Worm (Caenorhabditis elegans) whole organism, mixed stage, embryonic: Measurements from ENCODE around the gene sdz-27.
A peak's percentile ranks its signal among the peaks of the same experiment; 100 is the strongest.
"Not testable (repeated sequence)": the region's sequence is repeated elsewhere in the genome, so short reads cannot be mapped to it uniquely, and the experiment has no call there.

ENCODE experiments used
- M03D4.4 ChIP-seq: sonication (generic microtip); optimal IDR thresholded peaks from 2 replicates; lab custom pipeline; 2017; ENCODE audit warnings: mild to moderate bottlenecking, missing genetic modification characterization, missing compliant biosample characterization
- bed-3 ChIP-seq: fragments of 200-800 bp; sonication (Bioruptor generic); optimal IDR thresholded peaks from 3 replicates; lab custom pipeline; 2018; ENCODE audit warnings: mild to moderate bottlenecking, missing genetic modification characterization, moderate library complexity, missing compliant biosample characterization
- blmp-1 ChIP-seq: fragments of 150-350 bp; optimal IDR thresholded peaks from 2 replicates; lab custom pipeline; 2014; ENCODE audit warnings: missing biosample characterization, missing genetic modification characterization
- ceh-39 ChIP-seq: fragments of 150-350 bp; optimal IDR thresholded peaks from 2 replicates; lab custom pipeline; 2014; ENCODE audit warnings: missing biosample characterization, missing genetic modification characterization
- ceh-83 ChIP-seq: fragments of 200-800 bp; sonication (Bioruptor generic); optimal IDR thresholded peaks from 2 replicates; lab custom pipeline; 2018; ENCODE audit warnings: mild to moderate bottlenecking, missing genetic modification characterization, missing compliant biosample characterization
- ces-1 ChIP-seq: fragments of 150-350 bp; optimal IDR thresholded peaks from 2 replicates; lab custom pipeline; 2014; ENCODE audit warnings: missing biosample characterization, missing genetic modification reagents, missing genetic modification characterization
- cnd-1 ChIP-seq: fragments of 200-800 bp; sonication (Bioruptor generic); optimal IDR thresholded peaks from 2 replicates; lab custom pipeline; 2018; ENCODE audit warnings: mild to moderate bottlenecking, missing genetic modification characterization, missing compliant biosample characterization
- drap-1 ChIP-seq: fragments of 200-800 bp; sonication (Bioruptor generic); optimal IDR thresholded peaks from 3 replicates; lab custom pipeline; 2018; ENCODE audit warnings: mild to moderate bottlenecking, missing genetic modification characterization, missing compliant biosample characterization
- elt-3 ChIP-seq: fragments of 150-350 bp; optimal IDR thresholded peaks from 2 replicates; lab custom pipeline; 2014; ENCODE audit warnings: missing biosample characterization, missing genetic modification characterization
- flh-1 ChIP-seq: fragments of 200-800 bp; sonication (Bioruptor generic); optimal IDR thresholded peaks from 2 replicates; lab custom pipeline; 2018; ENCODE audit warnings: mild to moderate bottlenecking, missing genetic modification characterization, moderate library complexity, missing compliant biosample characterization
- hlh-1 ChIP-seq: fragments of 150-350 bp; optimal IDR thresholded peaks from 2 replicates; lab custom pipeline; 2014; ENCODE audit warnings: missing biosample characterization, missing genetic modification reagents, missing genetic modification characterization
- lin-13 ChIP-seq: fragments of 150-350 bp; optimal IDR thresholded peaks from 2 replicates; lab custom pipeline; 2014; ENCODE audit warnings: missing biosample characterization, missing genetic modification characterization
- lsy-2 ChIP-seq: fragments of 150-350 bp; optimal IDR thresholded peaks from 2 replicates; lab custom pipeline; 2014; ENCODE audit warnings: missing biosample characterization, missing genetic modification characterization
- mab-5 ChIP-seq: fragments of 150-350 bp; optimal IDR thresholded peaks from 2 replicates; lab custom pipeline; 2014; ENCODE audit warnings: missing biosample characterization, missing genetic modification characterization
- nhr-12 ChIP-seq: fragments of 150-350 bp; optimal IDR thresholded peaks from 2 replicates; lab custom pipeline; 2014; ENCODE audit warnings: missing biosample characterization, missing genetic modification characterization
- nhr-2 ChIP-seq: fragments of 150-350 bp; optimal IDR thresholded peaks from 2 replicates; lab custom pipeline; 2014; ENCODE audit warnings: missing biosample characterization, missing genetic modification characterization
- nhr-237 ChIP-seq: fragments of 150-350 bp; optimal IDR thresholded peaks from 2 replicates; lab custom pipeline; 2014; ENCODE audit warnings: missing biosample characterization, missing genetic modification characterization
- pha-4 ChIP-seq: fragments of 150-350 bp; optimal IDR thresholded peaks from 2 replicates; lab custom pipeline; 2018; ENCODE audit warnings: missing biosample characterization, missing genetic modification reagents, missing genetic modification characterization
- sem-2 ChIP-seq: fragments of 200-800 bp; sonication (Bioruptor generic); optimal IDR thresholded peaks from 2 replicates; lab custom pipeline; 2018; ENCODE audit warnings: mild to moderate bottlenecking, missing genetic modification characterization, missing compliant biosample characterization
- snpc-4 ChIP-seq: fragments of 150-350 bp; optimal IDR thresholded peaks from 2 replicates; lab custom pipeline; 2014; ENCODE audit warnings: missing biosample characterization, missing genetic modification characterization
- sptf-1 ChIP-seq: sonication (generic microtip); optimal IDR thresholded peaks from 2 replicates; lab custom pipeline; 2017; ENCODE audit warnings: mild to moderate bottlenecking, missing genetic modification characterization, moderate library complexity, missing compliant biosample characterization
- tbx-8 ChIP-seq: fragments of 200-800 bp; sonication (Bioruptor generic); optimal IDR thresholded peaks from 2 replicates; lab custom pipeline; 2018; ENCODE audit warnings: mild to moderate bottlenecking, missing genetic modification characterization, moderate library complexity, missing compliant biosample characterization
- unc-120 ChIP-seq: sonication (generic microtip); optimal IDR thresholded peaks from 2 replicates; lab custom pipeline; 2017; ENCODE audit warnings: missing genetic modification characterization, missing compliant biosample characterization; ENCODE audit not compliant: poor library complexity, severe bottlenecking
- unc-62 ChIP-seq: fragments of 150-350 bp; optimal IDR thresholded peaks from 2 replicates; lab custom pipeline; 2014; ENCODE audit warnings: missing biosample characterization, missing genetic modification reagents, missing genetic modification characterization
- zip-8 ChIP-seq: fragments of 150-350 bp; optimal IDR thresholded peaks from 2 replicates; lab custom pipeline; 2014; ENCODE audit warnings: missing biosample characterization, missing genetic modification characterization
- ztf-11 ChIP-seq: fragments of 150-350 bp; optimal IDR thresholded peaks from 2 replicates; lab custom pipeline; 2014; ENCODE audit warnings: missing biosample characterization, missing genetic modification characterization

The sdz-27 gene

DNA sequence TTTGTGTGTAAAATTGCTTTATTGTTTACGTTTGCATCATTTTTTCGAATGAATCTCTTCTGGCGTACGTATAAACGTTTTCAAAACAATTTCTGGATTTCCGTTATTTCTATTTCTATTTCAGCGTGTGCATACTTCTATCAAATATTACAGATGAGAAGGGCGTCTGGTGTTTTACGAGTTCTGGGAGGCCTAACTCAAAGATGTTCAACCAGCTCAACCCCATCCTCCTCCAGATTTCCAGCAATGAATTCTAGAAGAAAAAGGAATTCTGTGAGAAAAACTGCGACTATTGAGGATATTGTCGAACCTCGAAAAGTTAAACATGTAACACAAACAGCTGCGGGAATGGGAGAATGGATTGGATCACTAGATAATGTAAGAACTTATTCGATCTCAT is 36.0 kb upstream of the sdz-27 start, which contains the start of gene C08F8.2:
TSS of gene C08F8.2 (plus strand) at position 154 of the 400 bp plus-strand sequence.
- TF ChIP-seq ztf-11 (no peak), flh-1 (no peak), sptf-1 (tag; lab: Kevin White, UChicago) (no peak), lin-13 (tag; lab: Kevin White, UChicago) (no peak), lsy-2 (no peak), ceh-83 (no peak), pha-4 (tag; lab: Kevin White, UChicago) (no peak), cnd-1 (tag; lab: Kevin White, UChicago) (no peak)

DNA sequence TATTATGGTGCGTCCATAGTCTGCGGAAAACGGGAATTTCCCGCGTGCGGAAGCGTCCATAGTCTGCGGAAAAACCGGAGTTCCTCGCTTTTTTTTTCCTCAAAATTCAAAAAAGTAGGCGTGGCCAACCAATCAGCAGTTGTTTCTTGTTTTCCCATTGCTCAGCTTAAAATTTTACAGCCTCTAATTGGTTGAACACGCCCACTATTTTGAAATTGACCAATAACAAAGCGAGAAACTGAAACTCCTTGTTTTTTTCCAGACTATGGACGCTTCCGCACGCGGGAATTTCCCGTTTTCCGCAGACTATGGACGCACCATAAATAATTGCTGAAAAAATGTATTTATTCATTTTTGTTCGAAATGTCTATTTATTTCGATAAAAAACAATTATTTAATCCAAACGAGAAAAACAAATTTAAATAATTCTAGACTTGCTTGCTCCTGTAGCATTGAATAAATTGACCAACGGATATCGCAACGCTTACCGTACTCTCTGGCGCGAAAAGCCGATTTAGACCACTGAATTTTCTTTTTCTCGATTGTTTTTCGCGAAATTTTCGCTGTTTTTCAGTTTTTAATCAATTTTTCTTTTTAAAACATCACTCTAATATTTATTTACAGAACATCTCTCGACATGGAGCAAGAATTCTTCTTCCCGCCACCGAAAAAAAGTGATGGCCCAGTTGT is 32.3 kb upstream of the sdz-27 start, which contains the start of gene C08F8.3:
TSS of gene C08F8.3 (plus strand) at position 620 of the 690 bp plus-strand sequence.
- not testable (repeated sequence) for TF ChIP-seq snpc-4; zip-8 (tag; lab: Kevin White, UChicago); bed-3
- TF ChIP-seq, all 35 proteins: peak for 0; not testable (repeated sequence) for 35

DNA sequence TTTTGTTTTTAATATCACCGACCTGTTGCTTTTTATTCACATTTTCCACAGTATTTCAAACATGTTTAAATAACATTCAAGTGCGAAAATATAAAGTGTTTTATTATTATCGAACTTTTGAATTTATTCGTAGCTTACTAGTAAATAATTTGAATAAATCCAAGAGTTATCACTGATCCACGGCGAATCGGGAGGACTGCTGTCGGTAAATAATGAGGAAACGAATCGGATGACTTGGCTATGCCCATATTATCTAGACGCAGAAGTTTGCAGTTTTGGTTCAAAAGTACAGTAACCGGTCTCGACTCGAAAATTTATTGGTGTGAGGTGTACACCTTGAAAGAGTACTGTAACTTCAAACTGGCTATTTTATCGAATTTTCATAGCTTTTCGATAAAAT is 30.3 kb upstream of the sdz-27 start:
- TF ChIP-seq ceh-39 (tag; lab: Kevin White, UChicago) (no peak), sptf-1 (tag; lab: Kevin White, UChicago) (no peak), flh-1 (no peak), unc-120 (no peak), lin-13 (tag; lab: Kevin White, UChicago) (no peak), drap-1 (no peak), bed-3 (no peak)

DNA sequence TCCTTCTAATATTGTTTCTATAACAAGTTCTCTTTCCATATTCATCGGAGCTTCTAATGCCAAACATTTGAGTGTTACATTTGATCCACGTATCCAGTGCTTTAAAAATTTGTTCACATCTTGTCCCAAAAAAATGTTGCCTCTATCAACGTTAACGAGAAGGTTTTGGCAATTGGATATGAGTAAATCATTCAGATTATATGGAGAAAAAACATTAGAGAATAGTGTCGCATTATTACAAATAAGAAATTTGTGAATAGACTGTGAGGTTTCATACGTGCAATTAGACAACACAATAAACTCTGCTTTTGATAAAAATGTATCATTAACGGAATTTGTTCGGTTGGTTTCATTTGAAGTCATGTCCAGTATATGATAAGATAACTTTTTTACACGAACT is 26.9 kb upstream of the sdz-27 start, which contains the start of gene mboa-4:
TSS of gene mboa-4 (minus strand) at position 101 of the 400 bp plus-strand sequence.
- TF ChIP-seq sem-2 (GFP tag; lab: Kevin White, UChicago), result no peak
- no peak for TF ChIP-seq lin-13 (tag; lab: Kevin White, UChicago)
- TF ChIP-seq nhr-12 (tag; lab: Kevin White, UChicago), result no peak

DNA sequence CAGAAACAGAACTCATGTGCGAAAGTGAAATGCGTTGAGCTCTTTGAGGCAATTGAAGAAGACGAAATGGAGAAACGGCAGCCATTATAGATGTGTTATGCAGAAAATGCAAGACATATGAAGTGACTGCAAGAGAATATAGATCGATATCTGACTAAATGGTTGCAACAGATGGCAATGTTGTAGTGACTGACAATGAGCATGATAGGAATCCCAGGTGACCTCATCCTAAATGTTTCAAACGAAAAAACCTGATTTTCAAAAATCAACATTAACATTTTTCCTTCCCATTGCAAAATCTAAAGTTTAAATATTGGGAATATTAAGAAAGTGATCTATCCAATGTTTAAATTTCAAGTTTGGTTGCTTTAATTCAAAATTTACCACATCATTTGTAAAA is 26.1 kb upstream of the sdz-27 start, which contains the start of gene C08F8.15:
TSS of gene C08F8.15 (minus strand) at position 101 of the 400 bp plus-strand sequence.
- no peak for TF ChIP-seq lsy-2
- TF ChIP-seq tbx-8 (GFP tag; lab: Kevin White, UChicago), result no peak
- no peak for TF ChIP-seq blmp-1 (tag; lab: Kevin White, UChicago)
- TF ChIP-seq unc-120, result no peak
- TF ChIP-seq M03D4.4 (tag; lab: Kevin White, UChicago), result no peak
- no peak for TF ChIP-seq nhr-237 (tag; lab: Kevin White, UChicago)
- TF ChIP-seq cnd-1 (tag; lab: Kevin White, UChicago), result no peak
- TF ChIP-seq flh-1, result no peak
- no peak for TF ChIP-seq ceh-39 (tag; lab: Kevin White, UChicago)
- TF ChIP-seq ces-1, result no peak
- TF ChIP-seq hlh-1, result no peak
- no peak for TF ChIP-seq nhr-2 (tag; lab: Kevin White, UChicago)
- TF ChIP-seq sem-2 (GFP tag; lab: Kevin White, UChicago), result no peak
- TF ChIP-seq mab-5 (tag; lab: Kevin White, UChicago), result no peak
- no peak for TF ChIP-seq lin-13 (tag; lab: Kevin White, UChicago)
- no peak for TF ChIP-seq elt-3 (tag; lab: Kevin White, UChicago)
- TF ChIP-seq sptf-1 (tag; lab: Kevin White, UChicago), result no peak

DNA sequence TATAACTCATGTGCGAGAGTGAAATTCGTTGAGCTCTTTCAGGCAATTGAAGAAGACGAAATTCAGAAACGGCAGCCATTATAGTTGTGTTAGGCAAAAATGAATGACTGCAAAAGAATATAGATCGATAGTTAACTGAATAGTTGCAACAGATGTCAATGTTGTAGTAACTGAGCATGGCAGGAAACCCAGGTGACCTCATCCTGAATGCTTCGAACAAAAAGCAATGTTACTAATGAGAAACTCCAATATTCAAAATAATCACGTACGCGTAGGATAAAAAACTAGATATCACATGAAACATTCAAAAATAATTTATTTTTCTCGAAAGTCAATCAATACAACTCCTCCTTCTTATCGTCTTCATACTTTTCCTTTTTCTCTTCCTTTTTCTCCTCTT is 24.4 kb upstream of the sdz-27 start, which contains the start of gene fbxb-9:
TSS of gene fbxb-9 (minus strand) at position 101 of the 400 bp plus-strand sequence.
- no peak for TF ChIP-seq drap-1
- TF ChIP-seq unc-62, result no peak
- no peak for TF ChIP-seq lsy-2
- no peak for TF ChIP-seq ceh-39 (tag; lab: Kevin White, UChicago)

DNA sequence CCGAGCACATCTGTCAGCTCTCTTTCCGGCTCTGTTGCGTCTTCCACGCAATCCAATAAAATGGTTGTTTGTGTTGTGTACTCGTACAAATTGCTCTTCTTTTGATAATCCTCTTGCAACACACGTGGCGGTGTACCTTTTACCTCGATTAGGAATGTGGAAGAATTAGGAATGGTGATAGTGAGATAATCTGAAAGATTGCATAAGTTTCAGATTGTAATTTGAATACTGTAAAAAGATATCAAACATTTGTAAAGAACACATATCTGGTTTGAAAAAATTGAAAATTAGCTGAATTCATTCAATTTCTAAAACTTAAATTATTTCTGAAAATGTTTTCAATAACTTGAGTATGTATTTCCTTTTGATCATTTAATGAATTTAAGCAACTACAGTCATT is 22.0 kb upstream of the sdz-27 start, which contains the start of gene C08F8.6:
TSS of gene C08F8.6 (minus strand) at position 101 of the 400 bp plus-strand sequence.
- TF ChIP-seq nhr-2 (tag; lab: Kevin White, UChicago), result peak; percentile 34
- no peak for TF ChIP-seq drap-1
- TF ChIP-seq lsy-2, result no peak
